Worm (Caenorhabditis elegans) whole organism, L1 larva: ENCODE data around the gene B0432.11.

Source experiments
- aha-1 ChIP-seq: fragments of 150-350 bp; optimal IDR thresholded peaks from 2 replicates; lab custom pipeline; 2014; ENCODE audit warnings: missing biosample characterization, missing genetic modification characterization
- ama-1 ChIP-seq: fragments of 150-350 bp; optimal IDR thresholded peaks from 2 replicates; lab custom pipeline; 2014
- fkh-10 ChIP-seq: sonication (generic microtip); optimal IDR thresholded peaks from 2 replicates; lab custom pipeline; 2017; ENCODE audit warnings: missing biosample characterization, missing genetic modification reagents, missing genetic modification characterization
- fos-1 ChIP-seq: fragments of 150-350 bp; optimal IDR thresholded peaks from 2 replicates; lab custom pipeline; 2014; ENCODE audit warnings: missing biosample characterization, missing genetic modification characterization
- lin-13 ChIP-seq: fragments of 150-350 bp; optimal IDR thresholded peaks from 2 replicates; lab custom pipeline; 2014; ENCODE audit warnings: missing biosample characterization, missing genetic modification reagents, missing genetic modification characterization
- lin-15B ChIP-seq: fragments of 150-350 bp; sonication (generic microtip); optimal IDR thresholded peaks from 3 replicates; lab custom pipeline; 2014; ENCODE audit warnings: missing biosample characterization, missing genetic modification characterization
- lin-39 ChIP-seq: fragments of 150-350 bp; optimal IDR thresholded peaks from 2 replicates; lab custom pipeline; 2014; ENCODE audit warnings: missing biosample characterization, missing genetic modification reagents, missing genetic modification characterization
- lsy-2 ChIP-seq, 2 experiments: fragments of 150-350 bp; optimal IDR thresholded peaks; 2 replicates each; lab custom pipeline; 2014; ENCODE audit warnings: missing biosample characterization in 2 of 2, missing genetic modification characterization in 2 of 2
- nhr-11 ChIP-seq: fragments of 150-350 bp; optimal IDR thresholded peaks from 2 replicates; lab custom pipeline; 2014; ENCODE audit warnings: missing biosample characterization, missing genetic modification characterization
- nhr-90 ChIP-seq: sonication (generic microtip); optimal IDR thresholded peaks from 2 replicates; lab custom pipeline; 2016; ENCODE audit warnings: mild to moderate bottlenecking, missing genetic modification characterization, missing compliant biosample characterization; ENCODE audit not compliant: poor library complexity
- pax-3 ChIP-seq: fragments of 200-800 bp; sonication (Bioruptor generic); optimal IDR thresholded peaks from 2 replicates; lab custom pipeline; 2018; ENCODE audit warnings: mild to moderate bottlenecking, missing genetic modification characterization, moderate library complexity, missing compliant biosample characterization
- unc-86 ChIP-seq: sonication (generic microtip); optimal IDR thresholded peaks from 2 replicates; lab custom pipeline; 2016; ENCODE audit warnings: missing genetic modification characterization, missing compliant biosample characterization
- zag-1 ChIP-seq: fragments of 150-350 bp; optimal IDR thresholded peaks from 2 replicates; lab custom pipeline; 2014; ENCODE audit warnings: missing biosample characterization, missing genetic modification characterization

ce11 chrII:288705-289205 is 5.8 kb downstream of the B0432.11 start, which contains the start of gene mrpl-41:
- no peak for TF ChIP-seq zag-1
- TF ChIP-seq lin-13 = no peak
- TF ChIP-seq fos-1 (tag; lab: Kevin White, UChicago) = no peak
- TF ChIP-seq lsy-2 (tag; optimal IDR thresholded peaks at IDR 0.05; lab: Kevin White, UChicago) = no peak
- TF ChIP-seq unc-86 = no peak
- TF ChIP-seq nhr-90 = no peak
- no peak for TF ChIP-seq lin-15B (tag; lab: Kevin White, UChicago)
- no peak for TF ChIP-seq fkh-10 (GFP tag; lab: Kevin White, UChicago)
- TF ChIP-seq nhr-11 = no peak
- TF ChIP-seq pax-3 (tag; lab: Kevin White, UChicago) = no peak
- TF ChIP-seq aha-1 (tag; lab: Kevin White, UChicago) = no peak
- no peak for TF ChIP-seq ama-1
- TF ChIP-seq lin-39 = no peak
